Worm (Caenorhabditis elegans): ENCODE results near the gene F20D6.1.

DNA sequence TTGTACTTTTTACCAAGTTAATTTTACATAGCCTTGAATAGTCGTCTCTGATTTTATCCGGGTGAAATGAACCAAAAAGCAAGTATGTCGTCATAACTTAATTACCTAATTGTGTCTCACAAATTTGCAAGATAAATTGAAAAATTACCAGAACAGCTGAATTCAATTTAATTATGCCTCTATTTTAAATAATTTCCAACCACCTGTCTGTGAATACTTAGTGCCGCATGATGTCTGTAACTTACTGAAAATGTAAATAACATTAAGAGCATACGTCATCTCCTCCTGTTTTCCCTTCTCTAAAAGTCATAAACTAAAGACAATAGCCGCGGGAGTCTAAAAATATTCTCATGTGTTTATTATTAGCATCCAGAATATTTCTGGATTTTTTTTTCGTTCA lies 20.2 kb upstream of the F20D6.1 start:
- TF ChIP-seq him-1 (tag; optimal IDR thresholded peaks at IDR 0.05), result no peak
- no peak for TF ChIP-seq W03F9.2 (tag; optimal IDR thresholded peaks at IDR 0.05)
- no peak for TF ChIP-seq dao-5 (tag; optimal IDR thresholded peaks at IDR 0.05)

All from whole organism, L4/young adult.